Worm (Caenorhabditis elegans) whole organism, L4/young adult: ENCODE data around the gene sru-48.

Experiments used
- W03F9.2 ChIP-seq: fragments of 150-350 bp; optimal IDR thresholded peaks from 2 replicates; lab custom pipeline; 2014; ENCODE audit warnings: missing biosample characterization, missing genetic modification characterization
- dao-5 ChIP-seq: sonication (generic microtip); optimal IDR thresholded peaks from 2 replicates; lab custom pipeline; 2016; ENCODE audit warnings: missing genotype, missing genetic modification characterization, moderate library complexity, missing compliant biosample characterization
- him-1 ChIP-seq: sonication (generic microtip); optimal IDR thresholded peaks from 2 replicates; lab custom pipeline; 2016; ENCODE audit warnings: missing genotype, missing genetic modification reagents, missing genetic modification characterization, missing compliant biosample characterization

- TF ChIP-seq W03F9.2 = no peak
- TF ChIP-seq him-1 (tag; lab: Kevin White, UChicago) = no peak
- no peak for TF ChIP-seq dao-5 (tag; lab: Kevin White, UChicago)
Observed at ce11 chrX:5133980-5134379, 46.0 kb upstream of the sru-48 start, which contains the start of gene tbc-7.
